Worm (Caenorhabditis elegans): ENCODE measurements around the gene kin-5.

ce11 chrIV:9944279-9944678, 24.7 kb downstream of the kin-5 start:
- TF ChIP-seq dao-5 (tag; optimal IDR thresholded peaks at IDR 0.05) = no peak
- TF ChIP-seq him-1 (tag; optimal IDR thresholded peaks at IDR 0.05) = no peak
- TF ChIP-seq W03F9.2 (tag; optimal IDR thresholded peaks at IDR 0.05) = no peak

Measured in whole organism, L4/young adult.